Worm (Caenorhabditis elegans): Measurements from ENCODE around the gene ribo-1.

The ribo-1 gene

DNA sequence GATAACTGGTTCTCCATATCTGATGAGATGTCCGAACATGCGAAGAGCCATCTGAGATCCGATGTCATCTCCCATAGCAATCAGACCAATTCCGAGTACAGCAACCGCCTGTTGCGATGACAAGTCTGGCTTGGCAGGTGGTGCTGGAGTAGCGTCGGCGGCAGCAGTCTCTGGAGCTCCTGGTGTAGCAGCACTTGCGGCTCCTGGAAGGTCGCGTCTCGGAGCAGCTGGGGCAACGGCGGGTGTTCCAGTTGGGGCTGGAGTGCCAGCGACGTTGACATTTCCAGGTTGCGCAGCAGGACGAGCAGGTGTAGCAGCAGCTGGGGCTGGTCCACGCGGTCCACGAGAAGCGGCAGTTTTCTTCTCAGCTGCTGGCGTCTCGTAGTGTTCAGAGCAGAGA is 3.0 kb upstream of the ribo-1 start:
- TF ChIP-seq pha-4 (GFP tag; IDR thresholded peaks at IDR 0.05) = peak; percentile 17; the same call in 1 of the 2 replicates
- TF ChIP-seq pha-4 (tag; optimal IDR thresholded peaks at IDR 0.05) = no peak
- TF ChIP-seq ctbp-1 (GFP tag; IDR thresholded peaks at IDR 0.05) = 0 out of 2 replicates have a peak, but pooled peaks have one; percentile 11
- peak; percentile 97 for TF ChIP-seq set-16 (GFP tag; IDR thresholded peaks at IDR 0.05)
- no peak for TF ChIP-seq zag-1 (tag; optimal IDR thresholded peaks at IDR 0.05)
- TF ChIP-seq zfp-3 (GFP tag; conservative IDR thresholded peaks at IDR 0.05) = no peak

- TF ChIP-seq nhr-111 (GFP tag; optimal IDR thresholded peaks at IDR 0.05) (no peak), ceh-32 (tag; optimal IDR thresholded peaks at IDR 0.05; ENCODE audit: poor library complexity) (no peak), attf-4 (tag; optimal IDR thresholded peaks at IDR 0.05) (no peak), Y75B8A.6 (GFP tag; IDR thresholded peaks at IDR 0.05) (no peak), daf-8 (GFP tag; IDR thresholded peaks at IDR 0.05) (no peak), snpc-4 (tag; optimal IDR thresholded peaks at IDR 0.05) (no peak), lin-1 (GFP tag; IDR thresholded peaks at IDR 0.05) (no peak), lin-39 (tag; optimal IDR thresholded peaks at IDR 0.05) (no peak), spr-3 (GFP tag; optimal IDR thresholded peaks at IDR 0.05) (no peak), mes-2 (tag; optimal IDR thresholded peaks at IDR 0.05; ENCODE audit: poor library complexity, severe bottlenecking) (no peak), tra-1 (GFP tag; IDR thresholded peaks at IDR 0.05) (no peak), R02D3.7 (tag; optimal IDR thresholded peaks at IDR 0.05) (no peak), Y105C5A.15 (GFP tag; IDR thresholded peaks at IDR 0.05) (no peak), ceh-28 (tag; optimal IDR thresholded peaks at IDR 0.05) (no peak), nhr-28 (tag; optimal IDR thresholded peaks at IDR 0.05) (no peak), lin-15B (tag; optimal IDR thresholded peaks at IDR 0.05) (no peak), ceh-62 (tag; optimal IDR thresholded peaks at IDR 0.05) (no peak), T20F7.1 (GFP tag; optimal IDR thresholded peaks at IDR 0.05) (no peak), lsy-2 (tag; optimal IDR thresholded peaks at IDR 0.05) (peak in 1 of 2 experiments; percentile 15), lin-29 (GFP tag; IDR thresholded peaks at IDR 0.05) (no peak), pqm-1 (tag; optimal IDR thresholded peaks at IDR 0.05) (no peak), zag-1 (tag; optimal IDR thresholded peaks at IDR 0.05) (no peak), hmg-1.1 (GFP tag; IDR thresholded peaks at IDR 0.05) (no peak), F49E8.2 (tag; optimal IDR thresholded peaks at IDR 0.05; ENCODE audit: borderline replicate concordance) (no peak), sdz-12 (GFP tag; optimal IDR thresholded peaks at IDR 0.05) (no peak), ces-1 (GFP tag; optimal IDR thresholded peaks at IDR 0.05) (no peak), mxl-3 (GFP tag; optimal IDR thresholded peaks at IDR 0.05) (no peak), vab-7 (GFP tag; IDR thresholded peaks at IDR 0.05) (no peak), nhr-6 (tag; optimal IDR thresholded peaks at IDR 0.05) (no peak), lim-7 (GFP tag; IDR thresholded peaks at IDR 0.05) (no peak), saeg-2 (GFP tag; IDR thresholded peaks at IDR 0.05) (no peak), arid-1 (GFP tag; conservative IDR thresholded peaks at IDR 0.05) (no peak), dmd-9 (GFP tag; IDR thresholded peaks at IDR 0.05) (no peak), ztf-11 (tag; optimal IDR thresholded peaks at IDR 0.05) (no peak), skn-1 (tag; optimal IDR thresholded peaks at IDR 0.05) (no peak), ZK337.2 (GFP tag; IDR thresholded peaks at IDR 0.05) (no peak), set-16 (GFP tag; IDR thresholded peaks at IDR 0.05) (no peak), fkh-10 (GFP tag; optimal IDR thresholded peaks at IDR 0.05) (no peak), T26A8.4 (GFP tag; IDR thresholded peaks at IDR 0.05) (peak; percentile 42; the same call in 1 of the 2 replicates), Y48G9A.11 (GFP tag; IDR thresholded peaks at IDR 0.05) (no peak), ZK546.5 (tag; optimal IDR thresholded peaks at IDR 0.05) (no peak), nhr-237 (tag; optimal IDR thresholded peaks at IDR 0.05) (no peak), ceh-82 (tag; optimal IDR thresholded peaks at IDR 0.05) (no peak), daf-12 (tag; optimal IDR thresholded peaks at IDR 0.05) (no peak), madf-5 (GFP tag; IDR thresholded peaks at IDR 0.05) (no peak)
Observed at ce11 chrIV:6912851-6913588, 2.5 kb downstream of the ribo-1 start, which contains the start of gene T22D1.3. TSS of gene T22D1.3 (plus strand) at chrIV:6913538.

Measured in whole organism, L4 larva.